Fruit fly (Drosophila melanogaster) whole organism: ENCODE measurements around the gene mRpL22.

ENCODE experiments used
- CG8478 ChIP-seq: fragments of >200 bp; optimal IDR thresholded peaks from 2 replicates; lab custom pipeline; 2018; ENCODE audit warnings: inconsistent platforms
- Dll ChIP-seq: fragments of >200 bp; optimal IDR thresholded peaks from 2 replicates; lab custom pipeline; 2017
- EcR ChIP-seq, 2 experiments: fragments of >200 bp; optimal IDR thresholded peaks; 2 replicates each; lab custom pipeline; 2017; ENCODE audit warnings: missing biosample characterization in 2 of 2, missing genetic modification characterization in 2 of 2, missing genetic modification reagents in 2 of 2
- pan ChIP-seq: fragments of >200 bp; optimal IDR thresholded peaks from 2 replicates; lab custom pipeline; 2017
- psq ChIP-seq: fragments of >200 bp; optimal IDR thresholded peaks from 2 replicates; lab custom pipeline; 2017
- usp ChIP-seq: fragments of >200 bp; optimal IDR thresholded peaks from 2 replicates; lab custom pipeline; 2017; ENCODE audit warnings: missing biosample characterization, missing genetic modification characterization, mixed read lengths

mRpL22 gene

DNA sequence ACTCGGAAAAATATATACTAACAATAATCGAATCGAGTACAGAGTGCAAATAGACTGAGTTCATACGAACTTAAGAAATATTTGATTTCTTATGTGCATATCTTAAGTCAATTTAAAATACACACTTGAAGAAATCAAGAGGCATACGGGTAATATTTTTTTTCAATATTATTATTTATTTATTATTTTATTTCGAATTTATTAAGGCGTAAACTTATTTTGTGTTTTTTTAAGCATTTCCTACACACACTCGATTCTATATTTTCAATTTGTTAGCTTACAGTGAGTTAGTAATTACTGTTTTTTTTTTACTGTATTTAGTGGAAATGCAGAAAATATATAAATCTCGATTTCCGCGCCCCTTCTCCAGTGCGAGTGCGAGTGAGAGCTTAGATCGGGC, 29.5 kb downstream of the mRpL22 start:
- TF ChIP-seq Dll (lab: Kevin White, UChicago): no peak
- no peak for TF ChIP-seq psq (lab: Kevin White, UChicago)
- TF ChIP-seq EcR (GFP tag; optimal IDR thresholded peaks at IDR 0.05; lab: Kevin White, UChicago): no peak
- TF ChIP-seq pan (lab: Kevin White, UChicago): no peak
- no peak for TF ChIP-seq CG8478
- TF ChIP-seq usp (GFP tag; lab: Kevin White, UChicago): no peak

DNA sequence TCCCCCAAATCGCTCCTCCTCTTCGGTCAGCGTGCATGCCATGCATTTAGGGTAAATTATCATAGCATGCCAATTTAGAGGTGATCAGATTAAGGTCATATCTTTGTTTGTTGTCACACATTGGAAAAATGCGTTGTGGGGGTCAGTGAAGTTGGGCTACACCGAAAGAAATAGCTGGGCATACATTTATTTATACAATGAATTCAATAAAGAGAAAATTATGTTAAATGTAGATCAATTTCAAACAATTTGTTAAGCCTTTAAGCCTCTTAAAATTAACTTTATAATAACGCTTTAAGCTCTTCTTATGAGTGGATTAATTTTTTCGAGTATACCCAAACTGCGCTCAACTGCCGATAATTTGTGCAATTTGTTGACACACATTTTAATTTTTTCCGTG, 30.6 kb downstream of the mRpL22 start:
- TF ChIP-seq pan (lab: Kevin White, UChicago) (no peak), CG8478 (no peak), usp (GFP tag; lab: Kevin White, UChicago) (no peak), Dll (lab: Kevin White, UChicago) (no peak), psq (lab: Kevin White, UChicago) (no peak), EcR (GFP tag; optimal IDR thresholded peaks at IDR 0.05; lab: Kevin White, UChicago) (no peak)

- no peak for TF ChIP-seq EcR (GFP tag; optimal IDR thresholded peaks at IDR 0.05; lab: Kevin White, UChicago)
- TF ChIP-seq psq (lab: Kevin White, UChicago): no peak
These were observed 31.4 kb downstream of the mRpL22 start for dm6 chrX:16815168-16815567.

DNA sequence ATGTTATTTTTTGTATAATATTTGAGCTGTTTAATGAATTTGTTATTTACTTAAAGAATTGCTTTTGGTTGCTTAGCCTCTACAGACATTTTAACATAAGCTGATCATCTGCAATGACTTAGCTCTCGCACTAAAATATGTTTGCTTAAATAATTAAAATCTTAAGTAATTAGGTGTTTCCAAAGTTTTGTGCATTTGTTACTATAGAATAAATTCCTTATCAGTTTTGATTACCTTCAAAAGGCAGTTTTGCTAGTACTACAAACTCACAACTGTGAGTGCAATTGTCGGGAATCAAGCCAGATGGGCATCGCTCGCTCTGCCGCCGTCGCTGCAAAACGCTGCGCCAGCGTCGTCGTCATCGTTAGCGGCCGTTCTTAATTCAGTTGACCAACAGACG, 32.8 kb downstream of the mRpL22 start:
- TF ChIP-seq usp (GFP tag; lab: Kevin White, UChicago) (no peak), Dll (lab: Kevin White, UChicago) (no peak), EcR (GFP tag; optimal IDR thresholded peaks at IDR 0.05; lab: Kevin White, UChicago) (no peak), pan (lab: Kevin White, UChicago) (no peak), CG8478 (no peak), psq (lab: Kevin White, UChicago) (no peak)

dm6 chrX:16818186-16818585, 34.5 kb downstream of the mRpL22 start:
- TF ChIP-seq psq (lab: Kevin White, UChicago): no peak
- TF ChIP-seq Dll (lab: Kevin White, UChicago): no peak
- no peak for TF ChIP-seq CG8478
- TF ChIP-seq usp (GFP tag; lab: Kevin White, UChicago): no peak
- no peak for TF ChIP-seq pan (lab: Kevin White, UChicago)
- no peak for TF ChIP-seq EcR (GFP tag; optimal IDR thresholded peaks at IDR 0.05; lab: Kevin White, UChicago)

dm6 chrX:16820665-16821064, 36.9 kb downstream of the mRpL22 start:
- TF ChIP-seq usp (GFP tag; lab: Kevin White, UChicago) (no peak), pan (lab: Kevin White, UChicago) (no peak), Dll (lab: Kevin White, UChicago) (no peak), EcR (GFP tag; optimal IDR thresholded peaks at IDR 0.05; lab: Kevin White, UChicago) (no peak), CG8478 (no peak)

- TF ChIP-seq Dll (lab: Kevin White, UChicago) (no peak), pan (lab: Kevin White, UChicago) (no peak), EcR (GFP tag; optimal IDR thresholded peaks at IDR 0.05; lab: Kevin White, UChicago) (no peak), usp (GFP tag; lab: Kevin White, UChicago) (no peak), psq (lab: Kevin White, UChicago) (no peak), CG8478 (no peak)
These were observed 37.5 kb downstream of the mRpL22 start for dm6 chrX:16821216-16821615.

dm6 chrX:16822080-16822479, 38.3 kb downstream of the mRpL22 start:
- TF ChIP-seq pan (lab: Kevin White, UChicago) (no peak), usp (GFP tag; lab: Kevin White, UChicago) (no peak), Dll (lab: Kevin White, UChicago) (no peak), EcR (GFP tag; optimal IDR thresholded peaks at IDR 0.05; lab: Kevin White, UChicago) (no peak)

- TF ChIP-seq psq (lab: Kevin White, UChicago): no peak
- no peak for TF ChIP-seq usp (GFP tag; lab: Kevin White, UChicago)
- TF ChIP-seq CG8478: no peak
- no peak for TF ChIP-seq EcR (GFP tag; optimal IDR thresholded peaks at IDR 0.05; lab: Kevin White, UChicago)
- no peak for TF ChIP-seq Dll (lab: Kevin White, UChicago)
These were observed 45.8 kb downstream of the mRpL22 start for dm6 chrX:16829439-16830028.

DNA sequence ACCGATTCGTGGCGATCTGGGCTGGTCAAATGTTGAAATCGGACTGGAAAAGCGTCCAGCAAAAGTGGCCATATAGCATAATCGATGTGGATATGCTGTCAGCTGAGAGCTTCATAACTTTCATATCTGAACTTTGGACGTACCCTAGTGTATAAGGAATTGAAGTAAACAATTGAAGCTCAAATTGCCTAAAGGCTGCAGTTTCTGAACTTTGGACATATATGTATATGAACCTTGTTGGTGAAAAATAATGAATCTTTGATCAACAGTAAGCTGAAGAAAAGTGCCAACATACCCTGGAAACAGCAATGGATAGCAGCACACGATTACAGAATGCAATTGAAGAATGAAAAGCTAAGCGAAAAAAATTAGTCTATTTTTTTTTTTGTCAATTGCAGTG, 46.3 kb downstream of the mRpL22 start:
- TF ChIP-seq pan (lab: Kevin White, UChicago) (no peak), usp (GFP tag; lab: Kevin White, UChicago) (no peak), Dll (lab: Kevin White, UChicago) (no peak), CG8478 (no peak), EcR (GFP tag; optimal IDR thresholded peaks at IDR 0.05; lab: Kevin White, UChicago) (no peak), psq (lab: Kevin White, UChicago) (no peak)

- no peak for TF ChIP-seq pan (lab: Kevin White, UChicago)
- no peak for TF ChIP-seq usp (GFP tag; lab: Kevin White, UChicago)
- no peak for TF ChIP-seq psq (lab: Kevin White, UChicago)
- TF ChIP-seq EcR (GFP tag; optimal IDR thresholded peaks at IDR 0.05; lab: Kevin White, UChicago): no peak
- no peak for TF ChIP-seq CG8478
- TF ChIP-seq Dll (lab: Kevin White, UChicago): no peak
These were observed 48.1 kb downstream of the mRpL22 start for dm6 chrX:16831848-16832247.

DNA sequence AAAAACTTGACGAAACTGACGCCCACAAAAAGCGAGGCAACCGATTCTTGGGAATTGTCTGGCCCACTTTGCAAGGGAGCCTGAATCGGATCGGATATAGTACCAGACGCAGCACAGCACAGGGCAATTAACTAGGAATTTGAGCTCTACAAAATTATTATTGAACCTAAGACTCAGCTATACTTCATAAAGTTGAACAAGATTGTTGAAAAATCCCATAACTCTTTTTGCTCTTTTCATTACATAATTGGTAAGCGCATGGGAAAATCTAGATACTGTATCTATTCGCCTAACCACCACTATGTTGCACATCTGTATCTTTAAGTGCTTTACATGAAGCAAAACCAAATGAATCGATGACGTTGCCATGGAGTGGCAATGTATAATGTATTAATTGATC, 49.4 kb downstream of the mRpL22 start:
- TF ChIP-seq CG8478 (no peak), usp (GFP tag; lab: Kevin White, UChicago) (no peak), pan (lab: Kevin White, UChicago) (no peak), Dll (lab: Kevin White, UChicago) (no peak), EcR (GFP tag; optimal IDR thresholded peaks at IDR 0.05; lab: Kevin White, UChicago) (no peak), psq (lab: Kevin White, UChicago) (no peak)
